Fruit fly (Drosophila melanogaster) whole organism, embryonic: ENCODE data around the gene Tre1.

ENCODE experiments used
- Atf6 ChIP-seq: fragments of 200-800 bp; sonication (Bioruptor generic); IDR thresholded peaks from 2 replicates; pipeline ENCODE4 v1.3.6; 2022; ENCODE audit warnings: missing biosample characterization, missing genetic modification characterization
- B-H1 ChIP-seq: fragments of 200-800 bp; sonication (Bioruptor generic); IDR thresholded peaks from 3 replicates; pipeline ENCODE4 v1.3.6; 2022; ENCODE audit warnings: missing biosample characterization, missing genetic modification characterization
- Bteb2 ChIP-seq: fragments of 200-800 bp; sonication (Bioruptor generic); optimal IDR thresholded peaks from 2 replicates; lab custom pipeline; 2016; ENCODE audit warnings: missing biosample characterization, missing genetic modification characterization
- C15 ChIP-seq: fragments of 200-800 bp; sonication (Bioruptor generic); IDR thresholded peaks from 3 replicates; pipeline ENCODE4 v1.3.6; 2022; ENCODE audit warnings: missing biosample characterization, missing genetic modification characterization
- CG10462 ChIP-seq: fragments of 200-800 bp; sonication (Bioruptor generic); optimal IDR thresholded peaks from 2 replicates; lab custom pipeline; 2016; ENCODE audit warnings: missing biosample characterization, missing genetic modification characterization
- CG11504 ChIP-seq: fragments of 200-800 bp; sonication (Bioruptor generic); optimal IDR thresholded peaks from 3 replicates; lab custom pipeline; 2019; ENCODE audit warnings: missing biosample characterization, mild to moderate bottlenecking, missing genetic modification characterization, moderate library complexity
- CG11723 ChIP-seq: fragments of 200-800 bp; sonication (Bioruptor generic); optimal IDR thresholded peaks from 2 replicates; lab custom pipeline; 2017; ENCODE audit warnings: missing biosample characterization, mild to moderate bottlenecking, missing genetic modification characterization
- CG12219 ChIP-seq: fragments of 200-800 bp; sonication (Bioruptor generic); optimal IDR thresholded peaks from 3 replicates; lab custom pipeline; 2018; ENCODE audit warnings: missing biosample characterization, mild to moderate bottlenecking, missing genetic modification characterization
- CG13287 ChIP-seq: fragments of 200-800 bp; sonication (Bioruptor generic); IDR thresholded peaks from 2 replicates; pipeline ENCODE4 v1.3.6; 2022; ENCODE audit warnings: missing biosample characterization, missing genetic modification characterization; ENCODE audit not compliant: partially characterized antibody
- CG14014 ChIP-seq: fragments of 200-800 bp; sonication (Bioruptor generic); IDR thresholded peaks from 2 replicates; pipeline ENCODE4 v1.3.6; 2022; ENCODE audit warnings: missing biosample characterization, missing genetic modification characterization
- CG15479 ChIP-seq: fragments of 200-800 bp; sonication (Bioruptor generic); optimal IDR thresholded peaks from 3 replicates; lab custom pipeline; 2019; ENCODE audit warnings: missing biosample characterization, mild to moderate bottlenecking, missing genetic modification characterization, moderate library complexity
- CG15696 ChIP-seq: fragments of 200-800 bp; sonication (Bioruptor generic); optimal IDR thresholded peaks from 2 replicates; lab custom pipeline; 2019; ENCODE audit warnings: missing biosample characterization, mild to moderate bottlenecking, missing genetic modification characterization, moderate library complexity
- CG16779 ChIP-seq: fragments of 200-800 bp; sonication (Bioruptor generic); IDR thresholded peaks from 2 replicates; pipeline ENCODE4 v1.3.6; 2022; ENCODE audit warnings: missing biosample characterization, missing genetic modification characterization
- CG16863 ChIP-seq: fragments of 200-800 bp; sonication (Bioruptor generic); optimal IDR thresholded peaks from 3 replicates; lab custom pipeline; 2016; ENCODE audit warnings: missing biosample characterization, missing genetic modification characterization
- CG17186 ChIP-seq: fragments of 200-800 bp; sonication (Bioruptor generic); optimal IDR thresholded peaks from 3 replicates; lab custom pipeline; 2017; ENCODE audit warnings: missing biosample characterization, missing genetic modification reagents, missing genetic modification characterization
- CG17328 ChIP-seq: fragments of 200-800 bp; sonication (Bioruptor generic); IDR thresholded peaks from 2 replicates; pipeline ENCODE4 v1.3.6; 2022; ENCODE audit warnings: missing biosample characterization, missing genetic modification characterization
- CG1832 ChIP-seq: fragments of 200-800 bp; sonication (Bioruptor generic); optimal IDR thresholded peaks from 2 replicates; lab custom pipeline; 2017; ENCODE audit warnings: missing biosample characterization, mild to moderate bottlenecking, missing genetic modification characterization, inconsistent platforms
- CG18476 ChIP-seq: fragments of 200-800 bp; sonication (Bioruptor generic); optimal IDR thresholded peaks from 2 replicates; lab custom pipeline; 2016; ENCODE audit warnings: missing biosample characterization, mild to moderate bottlenecking, missing genetic modification characterization
- CG32772 ChIP-seq: fragments of 200-800 bp; sonication (Bioruptor generic); IDR thresholded peaks from 2 replicates; pipeline ENCODE4 v1.3.6; 2022; ENCODE audit warnings: missing biosample characterization, missing genetic modification characterization
- CG4707 ChIP-seq: fragments of 200-800 bp; sonication (Bioruptor generic); optimal IDR thresholded peaks from 2 replicates; lab custom pipeline; 2018; ENCODE audit warnings: missing biosample characterization, mild to moderate bottlenecking, missing genetic modification characterization, moderate library complexity
- CG5245 ChIP-seq: fragments of 200-800 bp; sonication (Bioruptor generic); optimal IDR thresholded peaks from 3 replicates; lab custom pipeline; 2016; ENCODE audit warnings: missing biosample characterization, missing genetic modification characterization
- CG7357 ChIP-seq: fragments of 200-800 bp; sonication (Bioruptor generic); IDR thresholded peaks from 3 replicates; pipeline ENCODE4 v1.3.6; 2022; ENCODE audit warnings: missing biosample characterization, missing genetic modification characterization
- CG7928 ChIP-seq: fragments of 200-800 bp; sonication (Bioruptor generic); optimal IDR thresholded peaks from 2 replicates; lab custom pipeline; 2017; ENCODE audit warnings: missing biosample characterization, mild to moderate bottlenecking, missing genetic modification characterization
- Dad ChIP-seq: fragments of 200-800 bp; sonication (Bioruptor generic); optimal IDR thresholded peaks from 3 replicates; lab custom pipeline; 2016; ENCODE audit warnings: missing biosample characterization, missing genetic modification characterization
- Dref ChIP-seq: fragments of 200-800 bp; sonication (Bioruptor generic); IDR thresholded peaks from 2 replicates; pipeline ENCODE4 v1.3.6; 2022; ENCODE audit warnings: missing biosample characterization, missing genetic modification characterization
- Hr39 ChIP-seq: fragments of >200 bp; optimal IDR thresholded peaks from 2 replicates; lab custom pipeline; 2017
- MTF-1 ChIP-seq: fragments of 200-800 bp; sonication (Bioruptor generic); optimal IDR thresholded peaks from 2 replicates; lab custom pipeline; 2018; ENCODE audit warnings: missing biosample characterization, mild to moderate bottlenecking, missing genetic modification characterization, borderline replicate concordance
- Max ChIP-seq: fragments of 200-800 bp; sonication (Bioruptor generic); optimal IDR thresholded peaks from 2 replicates; lab custom pipeline; 2016; ENCODE audit warnings: missing biosample characterization, mild to moderate bottlenecking, missing genetic modification characterization
- NC2α ChIP-seq: fragments of 200-800 bp; sonication (Bioruptor generic); optimal IDR thresholded peaks from 2 replicates; lab custom pipeline; 2016; ENCODE audit warnings: missing biosample characterization, missing genetic modification characterization
- Oaz ChIP-seq: fragments of 200-800 bp; sonication (Bioruptor generic); IDR thresholded peaks from 2 replicates; pipeline ENCODE4 v1.3.6; 2022; ENCODE audit warnings: missing biosample characterization, missing genetic modification characterization
- Rx ChIP-seq: fragments of 200-800 bp; sonication (Bioruptor generic); IDR thresholded peaks from 2 replicates; pipeline ENCODE4 v1.3.6; 2022; ENCODE audit warnings: missing biosample characterization, missing genetic modification characterization
- Sry-β ChIP-seq: fragments of 200-800 bp; sonication (Bioruptor generic); optimal IDR thresholded peaks from 2 replicates; lab custom pipeline; 2018; ENCODE audit warnings: missing biosample characterization, mild to moderate bottlenecking, missing genetic modification characterization, moderate library complexity
- Usf ChIP-seq: fragments of 200-800 bp; sonication (Bioruptor generic); optimal IDR thresholded peaks from 2 replicates; lab custom pipeline; 2017; ENCODE audit warnings: missing genotype, missing biosample characterization, missing genetic modification characterization
- ara ChIP-seq: fragments of 200-800 bp; sonication (Bioruptor generic); IDR thresholded peaks from 2 replicates; pipeline ENCODE4 v1.3.6; 2022; ENCODE audit warnings: missing biosample characterization, missing genetic modification characterization
- bsh ChIP-seq, 2 experiments: fragments of 200-800 bp; sonication (Bioruptor generic); optimal IDR thresholded peaks; 2 replicates each; lab custom pipeline; 2017 to 2018; ENCODE audit warnings: mild to moderate bottlenecking in 2 of 2, missing biosample characterization in 2 of 2, missing genetic modification characterization in 2 of 2, moderate library complexity in 1 of 2
- corto ChIP-seq: fragments of 200-800 bp; sonication (Bioruptor generic); optimal IDR thresholded peaks from 2 replicates; lab custom pipeline; 2016; ENCODE audit warnings: missing biosample characterization, mild to moderate bottlenecking, missing genetic modification characterization, moderate library complexity
- ewg ChIP-seq: fragments of 200-800 bp; sonication (Bioruptor generic); optimal IDR thresholded peaks from 3 replicates; lab custom pipeline; 2017; ENCODE audit warnings: mild to moderate bottlenecking, missing biosample characterization, missing genetic modification reagents, missing genetic modification characterization
- exex ChIP-seq: fragments of 200-800 bp; sonication (Bioruptor generic); optimal IDR thresholded peaks from 4 replicates; lab custom pipeline; 2018; ENCODE audit warnings: missing biosample characterization, mild to moderate bottlenecking, missing genetic modification characterization, moderate library complexity
- fd96Cb ChIP-seq: fragments of 200-800 bp; sonication (Bioruptor generic); optimal IDR thresholded peaks from 2 replicates; lab custom pipeline; 2018; ENCODE audit warnings: missing biosample characterization, mild to moderate bottlenecking, missing genetic modification characterization, moderate library complexity
- gcm2 ChIP-seq: fragments of 200-800 bp; sonication (Bioruptor generic); optimal IDR thresholded peaks from 2 replicates; lab custom pipeline; 2016; ENCODE audit warnings: missing biosample characterization, missing genetic modification characterization
- ham ChIP-seq: fragments of 200-800 bp; sonication (Bioruptor generic); IDR thresholded peaks from 2 replicates; pipeline ENCODE4 v1.3.6; 2022; ENCODE audit warnings: missing biosample characterization, missing genetic modification characterization
- hkb ChIP-seq, 2 experiments: fragments of 200-800 bp in 1 of 2; fragments of >200 bp in 1 of 2; sonication (Bioruptor generic) in 1 of 2; IDR thresholded peaks in 1 of 2; optimal IDR thresholded peaks in 1 of 2; 2 replicates each; pipeline versions ENCODE4 v1.3.6 to Lab custom; 2017 to 2022; ENCODE audit warnings: missing biosample characterization in 1 of 2, missing genetic modification characterization in 1 of 2
- hth ChIP-seq: fragments of >200 bp; optimal IDR thresholded peaks from 2 replicates; lab custom pipeline; 2017; ENCODE audit warnings: inconsistent platforms
- lilli ChIP-seq: fragments of 200-800 bp; sonication (Bioruptor generic); optimal IDR thresholded peaks from 3 replicates; lab custom pipeline; 2016; ENCODE audit warnings: missing biosample characterization, missing genetic modification characterization
- nau ChIP-seq: fragments of 200-800 bp; sonication (Bioruptor generic); optimal IDR thresholded peaks from 3 replicates; lab custom pipeline; 2017; ENCODE audit warnings: missing biosample characterization, mild to moderate bottlenecking, missing genetic modification characterization, missing genetic modification reagents
- peb ChIP-seq: fragments of 200-800 bp; sonication (Bioruptor generic); IDR thresholded peaks from 2 replicates; pipeline ENCODE4 v1.3.6; 2022; ENCODE audit warnings: missing biosample characterization, missing genetic modification characterization
- sens-2 ChIP-seq: fragments of 200-800 bp; sonication (Bioruptor generic); IDR thresholded peaks from 2 replicates; pipeline ENCODE4 v1.3.6; 2022; ENCODE audit warnings: missing biosample characterization, missing genetic modification characterization
- sr ChIP-seq: fragments of 200-800 bp; sonication (Bioruptor generic); IDR thresholded peaks from 3 replicates; pipeline ENCODE4 v1.3.6; 2022; ENCODE audit warnings: missing biosample characterization, missing genetic modification characterization
- tio ChIP-seq: fragments of 200-800 bp; sonication (Bioruptor generic); optimal IDR thresholded peaks from 2 replicates; lab custom pipeline; 2017; ENCODE audit warnings: missing biosample characterization, missing genetic modification characterization, inconsistent platforms
- tup ChIP-seq: fragments of 200-800 bp; sonication (Bioruptor generic); optimal IDR thresholded peaks from 2 replicates; lab custom pipeline; 2016; ENCODE audit warnings: missing biosample characterization, mild to moderate bottlenecking, missing genetic modification characterization, moderate library complexity
- unpg ChIP-seq: fragments of 200-800 bp; sonication (Bioruptor generic); optimal IDR thresholded peaks from 3 replicates; lab custom pipeline; 2018; ENCODE audit warnings: missing biosample characterization, mild to moderate bottlenecking, missing genetic modification characterization, moderate library complexity
- wek ChIP-seq: fragments of 200-800 bp; sonication (Bioruptor generic); optimal IDR thresholded peaks from 3 replicates; lab custom pipeline; 2018; ENCODE audit warnings: missing biosample characterization, mild to moderate bottlenecking, missing genetic modification characterization, moderate library complexity

The Tre1 gene

dm6 chrX:5671537-5672029 is 8.2 kb downstream of the Tre1 start, which contains the start of gene Rab18 (continued):
- no peak for TF ChIP-seq CG17328
- TF ChIP-seq CG15696 (tag; lab: Kevin White, UChicago) = no peak
- no peak for TF ChIP-seq wek (GFP tag; lab: Kevin White, UChicago)
- TF ChIP-seq Oaz (GFP tag; lab: Robert Waterston, UW) = no peak
- TF ChIP-seq C15 (GFP tag; lab: Robert Waterston, UW) = no peak
- no peak for TF ChIP-seq CG32772 (GFP tag; lab: Robert Waterston, UW)
- TF ChIP-seq exex = no peak
- no peak for TF ChIP-seq CG1832 (GFP tag; lab: Kevin White, UChicago)
- TF ChIP-seq Dref (GFP tag; lab: Robert Waterston, UW) = peak; percentile 60
- TF ChIP-seq B-H1 (GFP tag; lab: Robert Waterston, UW) = no peak
- no peak for TF ChIP-seq CG11504
- no peak for TF ChIP-seq sens-2
- TF ChIP-seq bsh (GFP tag; optimal IDR thresholded peaks at IDR 0.05; lab: Kevin White, UChicago) = no peak
- TF ChIP-seq CG5245 = no peak
- TF ChIP-seq fd96Cb (tag; lab: Kevin White, UChicago) = no peak
- TF ChIP-seq CG12219 (GFP tag; lab: Kevin White, UChicago) = no peak
- no peak for TF ChIP-seq CG11723 (GFP tag; lab: Kevin White, UChicago)
- TF ChIP-seq unpg (GFP tag; lab: Kevin White, UChicago) = no peak
- TF ChIP-seq CG7928 (GFP tag; lab: Kevin White, UChicago) = no peak
- TF ChIP-seq nau = no peak
- no peak for TF ChIP-seq CG18476 (GFP tag; lab: Kevin White, UChicago)
- TF ChIP-seq NC2α = no peak
- no peak for TF ChIP-seq corto (GFP tag; lab: Kevin White, UChicago)
- TF ChIP-seq Sry-β (GFP tag; lab: Kevin White, UChicago) = peak; percentile 80
- TF ChIP-seq CG10462 (GFP tag; lab: Kevin White, UChicago) = no peak
- TF ChIP-seq hth = no peak
- TF ChIP-seq ara (GFP tag; lab: Robert Waterston, UW) = no peak
- no peak for TF ChIP-seq CG16863 (GFP tag; lab: Kevin White, UChicago)
- TF ChIP-seq ewg (GFP tag; lab: Kevin White, UChicago) = no peak
- TF ChIP-seq CG14014 (GFP tag; lab: Robert Waterston, UW) = no peak
- no peak for TF ChIP-seq MTF-1 (GFP tag; lab: Kevin White, UChicago)
- no peak for TF ChIP-seq sr (GFP tag; lab: Robert Waterston, UW)
- no peak for TF ChIP-seq peb (GFP tag; lab: Robert Waterston, UW)
- TF ChIP-seq CG16779 (GFP tag; lab: Robert Waterston, UW) = no peak
- TF ChIP-seq Rx (GFP tag; lab: Robert Waterston, UW) = peak; percentile 7; the same call in 1 of the 2 replicates
- no peak for TF ChIP-seq gcm2 (GFP tag; lab: Kevin White, UChicago)
- peak; percentile 41 for TF ChIP-seq CG13287 (GFP tag; lab: Robert Waterston, UW)
- no peak for TF ChIP-seq ham
- no peak for TF ChIP-seq Atf6 (GFP tag; lab: Robert Waterston, UW)
- TF ChIP-seq Max = no peak
- TF ChIP-seq Dad (GFP tag; lab: Kevin White, UChicago) = peak; percentile 13
- no peak for TF ChIP-seq hkb (optimal IDR thresholded peaks at IDR 0.05; lab: Kevin White, UChicago)
- peak; percentile 29; the same call in 1 of the 2 replicates for TF ChIP-seq hkb (GFP tag; IDR thresholded peaks at IDR 0.05; lab: Robert Waterston, UW)
- no peak for TF ChIP-seq Hr39 (lab: Kevin White, UChicago)
- no peak for TF ChIP-seq CG4707 (GFP tag; lab: Kevin White, UChicago)
- peak; percentile 42 for TF ChIP-seq lilli (GFP tag; lab: Kevin White, UChicago)
- TF ChIP-seq tio (GFP tag; lab: Kevin White, UChicago) = no peak
- TF ChIP-seq Usf (GFP tag; lab: Kevin White, UChicago) = no peak
- TF ChIP-seq tup = no peak
- TF ChIP-seq CG7357 (GFP tag; lab: Robert Waterston, UW) = no peak
- no peak for TF ChIP-seq CG17186 (GFP tag; lab: Kevin White, UChicago)
- no peak for TF ChIP-seq CG15479 (GFP tag; lab: Kevin White, UChicago)
- no peak for TF ChIP-seq Bteb2 (GFP tag; lab: Kevin White, UChicago)
